Worm (Caenorhabditis elegans): ENCODE results near the gene rbm-26.

rbm-26 gene

ce11 chrIII:5711242-5711641 is at the start of gene rbm-26:
rbm-26 (plus strand) TSS chrIII:5711542.
- peak; percentile 24 for TF ChIP-seq unc-55 (GFP tag; optimal IDR thresholded peaks at IDR 0.05)
- no peak for TF ChIP-seq lin-13 (GFP tag; optimal IDR thresholded peaks at IDR 0.05)

- no peak for TF ChIP-seq ztf-4 (tag; optimal IDR thresholded peaks at IDR 0.05)
- no peak for TF ChIP-seq sma-9 (GFP tag; optimal IDR thresholded peaks at IDR 0.05)
- no peak for TF ChIP-seq sma-9 (tag; optimal IDR thresholded peaks at IDR 0.05)
- TF ChIP-seq fos-1 (tag; optimal IDR thresholded peaks at IDR 0.05): no peak
- no peak for TF ChIP-seq sma-3 (GFP tag; optimal IDR thresholded peaks at IDR 0.05)
- TF ChIP-seq egl-27 (tag; optimal IDR thresholded peaks at IDR 0.05): no peak
- TF ChIP-seq nhr-25 (tag; optimal IDR thresholded peaks at IDR 0.05): no peak
- TF ChIP-seq nhr-237 (tag; optimal IDR thresholded peaks at IDR 0.05): no peak
- TF ChIP-seq nhr-10 (tag; optimal IDR thresholded peaks at IDR 0.05): no peak
- no peak for TF ChIP-seq lin-13 (GFP tag; optimal IDR thresholded peaks at IDR 0.05)
- TF ChIP-seq R02D3.7 (tag; optimal IDR thresholded peaks at IDR 0.05): no peak
- no peak for TF ChIP-seq ceh-16 (tag; optimal IDR thresholded peaks at IDR 0.05)
Measured at ce11 chrIII:5663521-5663920, 47.8 kb upstream of the rbm-26 start.

- TF ChIP-seq mab-5 (tag; optimal IDR thresholded peaks at IDR 0.05) (no peak), zag-1 (tag; optimal IDR thresholded peaks at IDR 0.05) (no peak), ceh-82 (tag; optimal IDR thresholded peaks at IDR 0.05) (no peak), ceh-16 (tag; optimal IDR thresholded peaks at IDR 0.05) (no peak), nhr-21 (tag; optimal IDR thresholded peaks at IDR 0.05) (no peak), lsy-2 (tag; optimal IDR thresholded peaks at IDR 0.05) (no peak), lin-39 (tag; optimal IDR thresholded peaks at IDR 0.05) (no peak), nhr-12 (tag; optimal IDR thresholded peaks at IDR 0.05) (no peak), fos-1 (tag; optimal IDR thresholded peaks at IDR 0.05) (no peak), C34F6.9 (tag; optimal IDR thresholded peaks at IDR 0.05) (no peak), gmeb-1 (tag; optimal IDR thresholded peaks at IDR 0.05) (no peak), sma-3 (GFP tag; optimal IDR thresholded peaks at IDR 0.05) (no peak), nhr-23 (tag; optimal IDR thresholded peaks at IDR 0.05) (no peak)
Measured at ce11 chrIII:5663933-5664332, 47.4 kb upstream of the rbm-26 start, which contains the start of gene par-3. par-3 (plus strand) TSS chrIII:5664233.

ce11 chrIII:5665278-5665677 is 46.1 kb upstream of the rbm-26 start:
- TF ChIP-seq ztf-4 (tag; optimal IDR thresholded peaks at IDR 0.05): no peak
- TF ChIP-seq nhr-11 (tag; optimal IDR thresholded peaks at IDR 0.05): no peak
- no peak for TF ChIP-seq aly-2 (tag; optimal IDR thresholded peaks at IDR 0.05)
- no peak for TF ChIP-seq ceh-16 (tag; optimal IDR thresholded peaks at IDR 0.05)
- TF ChIP-seq elt-3 (tag; optimal IDR thresholded peaks at IDR 0.05): no peak
- TF ChIP-seq unc-39 (tag; optimal IDR thresholded peaks at IDR 0.05): no peak
- TF ChIP-seq lin-13 (GFP tag; optimal IDR thresholded peaks at IDR 0.05): no peak
- TF ChIP-seq elt-1 (tag; optimal IDR thresholded peaks at IDR 0.05): no peak
- no peak for TF ChIP-seq ztf-1 (GFP tag; conservative IDR thresholded peaks at IDR 0.05)
- TF ChIP-seq crh-2 (tag; optimal IDR thresholded peaks at IDR 0.05): peak; percentile 7
- TF ChIP-seq snpc-4 (tag; optimal IDR thresholded peaks at IDR 0.05): no peak
- no peak for TF ChIP-seq dmd-4 (tag; optimal IDR thresholded peaks at IDR 0.05)
- TF ChIP-seq nhr-6 (tag; optimal IDR thresholded peaks at IDR 0.05): no peak
- TF ChIP-seq nhr-129 (tag; optimal IDR thresholded peaks at IDR 0.05): no peak
- no peak for TF ChIP-seq nhr-23 (tag; optimal IDR thresholded peaks at IDR 0.05)
- no peak for TF ChIP-seq ama-1 (optimal IDR thresholded peaks at IDR 0.05)
- no peak for TF ChIP-seq nhr-237 (tag; optimal IDR thresholded peaks at IDR 0.05)
- TF ChIP-seq gmeb-1 (tag; optimal IDR thresholded peaks at IDR 0.05): no peak
- TF ChIP-seq nhr-12 (tag; optimal IDR thresholded peaks at IDR 0.05): no peak
- no peak for TF ChIP-seq nhr-10 (tag; optimal IDR thresholded peaks at IDR 0.05)
- TF ChIP-seq blmp-1 (tag; optimal IDR thresholded peaks at IDR 0.05; ENCODE audit: insufficient read depth): no peak
- TF ChIP-seq nhr-25 (tag; optimal IDR thresholded peaks at IDR 0.05): peak; percentile 2
- peak; percentile 36 for TF ChIP-seq fos-1 (tag; optimal IDR thresholded peaks at IDR 0.05)
- TF ChIP-seq sma-9 (GFP tag; optimal IDR thresholded peaks at IDR 0.05): no peak
- no peak for TF ChIP-seq sma-9 (tag; optimal IDR thresholded peaks at IDR 0.05)
- no peak for TF ChIP-seq sma-3 (GFP tag; optimal IDR thresholded peaks at IDR 0.05)
- no peak for TF ChIP-seq mab-5 (tag; optimal IDR thresholded peaks at IDR 0.05)

- TF ChIP-seq dmd-4 (tag; optimal IDR thresholded peaks at IDR 0.05): no peak
- no peak for TF ChIP-seq ceh-16 (tag; optimal IDR thresholded peaks at IDR 0.05)
- no peak for TF ChIP-seq sma-3 (GFP tag; optimal IDR thresholded peaks at IDR 0.05)
- TF ChIP-seq snpc-4 (tag; optimal IDR thresholded peaks at IDR 0.05): no peak
- TF ChIP-seq ztf-1 (GFP tag; conservative IDR thresholded peaks at IDR 0.05): no peak
- TF ChIP-seq nhr-21 (tag; optimal IDR thresholded peaks at IDR 0.05): no peak
- no peak for TF ChIP-seq nhr-129 (tag; optimal IDR thresholded peaks at IDR 0.05)
- TF ChIP-seq unc-39 (tag; optimal IDR thresholded peaks at IDR 0.05): no peak
- no peak for TF ChIP-seq elt-3 (tag; optimal IDR thresholded peaks at IDR 0.05)
- TF ChIP-seq nhr-6 (tag; optimal IDR thresholded peaks at IDR 0.05): no peak
- no peak for TF ChIP-seq peb-1 (tag; optimal IDR thresholded peaks at IDR 0.05)
- no peak for TF ChIP-seq lin-13 (GFP tag; optimal IDR thresholded peaks at IDR 0.05)
- TF ChIP-seq nhr-12 (tag; optimal IDR thresholded peaks at IDR 0.05): no peak
- no peak for TF ChIP-seq lin-11 (tag; optimal IDR thresholded peaks at IDR 0.05)
- TF ChIP-seq nhr-237 (tag; optimal IDR thresholded peaks at IDR 0.05): no peak
- TF ChIP-seq R02D3.7 (tag; optimal IDR thresholded peaks at IDR 0.05): no peak
- no peak for TF ChIP-seq C34F6.9 (tag; optimal IDR thresholded peaks at IDR 0.05)
Measured at ce11 chrIII:5665710-5666109, 45.6 kb upstream of the rbm-26 start.

Data from whole organism, L2 larva.